Worm (Caenorhabditis elegans) whole organism, L4 larva: ENCODE results near the gene C53B7.2.

ENCODE experiments used
- Y5F2A.4 ChIP-seq: fragments of 200-800 bp; sonication (Bioruptor generic); optimal IDR thresholded peaks from 2 replicates; lab custom pipeline; 2018; ENCODE audit warnings: mild to moderate bottlenecking, missing genetic modification characterization, missing compliant biosample characterization
- arid-1 ChIP-seq: fragments of 200-800 bp; sonication (Bioruptor generic); conservative IDR thresholded peaks from 2 replicates; pipeline ENCODE4 v1.3.6; 2022; ENCODE audit warnings: missing genetic modification reagents, missing genetic modification characterization, missing compliant biosample characterization
- daf-12 ChIP-seq: fragments of 150-350 bp; optimal IDR thresholded peaks from 2 replicates; lab custom pipeline; 2014; ENCODE audit warnings: missing biosample characterization, missing genetic modification reagents, missing genetic modification characterization
- dpl-1 ChIP-seq: fragments of 150-350 bp; optimal IDR thresholded peaks from 2 replicates; lab custom pipeline; 2014; ENCODE audit warnings: missing biosample characterization, missing genetic modification reagents, missing genetic modification characterization
- fos-1 ChIP-seq: fragments of 150-350 bp; optimal IDR thresholded peaks from 2 replicates; lab custom pipeline; 2014; ENCODE audit warnings: missing biosample characterization, missing genetic modification characterization
- mdl-1 ChIP-seq, 2 experiments: fragments of 150-350 bp in 1 of 2; sonication (generic microtip) in 1 of 2; optimal IDR thresholded peaks; 2 replicates each; lab custom pipeline; 2014 to 2017; ENCODE audit warnings: missing biosample characterization in 2 of 2, missing genetic modification characterization in 2 of 2
- nhr-42 ChIP-seq: fragments of 200-800 bp; sonication (Bioruptor generic); IDR thresholded peaks from 2 replicates; pipeline ENCODE4 v1.3.6; 2022; ENCODE audit warnings: missing genetic modification characterization, missing compliant biosample characterization
- snpc-4 ChIP-seq: fragments of 150-350 bp; optimal IDR thresholded peaks from 2 replicates; lab custom pipeline; 2014; ENCODE audit warnings: missing biosample characterization, missing genetic modification characterization
- unc-130 ChIP-seq: sonication (generic microtip); optimal IDR thresholded peaks from 2 replicates; lab custom pipeline; 2016; ENCODE audit warnings: missing genetic modification reagents, missing genetic modification characterization, missing compliant biosample characterization
- zfp-2 ChIP-seq: sonication (generic microtip); optimal IDR thresholded peaks from 2 replicates; lab custom pipeline; 2016; ENCODE audit warnings: mild to moderate bottlenecking, missing genetic modification characterization, missing compliant biosample characterization
- zfp-3 ChIP-seq: fragments of 200-800 bp; sonication (Bioruptor generic); conservative IDR thresholded peaks from 2 replicates; pipeline ENCODE4 v1.3.6; 2022; ENCODE audit warnings: missing genetic modification reagents, missing genetic modification characterization, missing compliant biosample characterization

DNA sequence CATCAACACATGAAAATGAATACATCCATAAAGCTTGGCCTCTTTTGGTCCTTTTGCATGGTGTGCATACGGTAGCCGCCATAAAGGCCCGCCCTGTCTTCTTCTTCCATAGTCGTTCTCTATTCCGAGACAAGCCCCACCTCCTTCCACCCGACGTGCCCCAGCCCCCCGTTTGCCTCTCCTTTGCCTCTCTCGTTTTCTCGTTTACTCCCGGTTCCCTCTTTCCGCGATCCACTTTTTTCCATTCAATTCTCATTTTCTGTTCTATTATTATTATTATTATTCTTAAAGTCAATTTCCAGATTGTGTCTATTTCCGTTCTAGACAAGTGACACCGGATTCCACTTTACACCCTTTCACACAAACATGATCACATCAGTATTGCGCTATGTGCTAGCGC, 43.3 kb downstream of the C53B7.2 start, which contains the start of gene unc-6:
- TF ChIP-seq zfp-3 (GFP tag; lab: Robert Waterston, UW): no peak
- TF ChIP-seq arid-1 (GFP tag; lab: Robert Waterston, UW): no peak
- TF ChIP-seq snpc-4 (tag; lab: Kevin White, UChicago): no peak
- no peak for TF ChIP-seq unc-130
- TF ChIP-seq fos-1 (tag; lab: Kevin White, UChicago): no peak
- TF ChIP-seq mdl-1 (tag; optimal IDR thresholded peaks at IDR 0.05; lab: Kevin White, UChicago): no peak
- no peak for TF ChIP-seq Y5F2A.4 (GFP tag; lab: Kevin White, UChicago)
- no peak for TF ChIP-seq daf-12 (tag; lab: Kevin White, UChicago)
- TF ChIP-seq nhr-42 (GFP tag; lab: Robert Waterston, UW): no peak
- TF ChIP-seq dpl-1: no peak
- TF ChIP-seq zfp-2: no peak
